Worm (Caenorhabditis elegans): ENCODE data around the gene dyf-19.

ce11 chrV:19632948-19633347, 8.1 kb downstream of the dyf-19 start:
- TF ChIP-seq sptf-1 (tag; optimal IDR thresholded peaks at IDR 0.05), result no peak
- no peak for TF ChIP-seq nhr-237 (tag; optimal IDR thresholded peaks at IDR 0.05)
- no peak for TF ChIP-seq flh-1 (GFP tag; optimal IDR thresholded peaks at IDR 0.05)
- TF ChIP-seq snpc-4 (tag; optimal IDR thresholded peaks at IDR 0.05), result no peak
- TF ChIP-seq pha-4 (tag; optimal IDR thresholded peaks at IDR 0.05), result no peak
- TF ChIP-seq unc-62 (GFP tag; optimal IDR thresholded peaks at IDR 0.05), result no peak
- no peak for TF ChIP-seq ztf-11 (tag; optimal IDR thresholded peaks at IDR 0.05)
- TF ChIP-seq elt-1 (tag; optimal IDR thresholded peaks at IDR 0.05; ENCODE audit: borderline replicate concordance, insufficient read depth), result no peak

Data from whole organism, mixed stage, embryonic.